Fruit fly (Drosophila melanogaster): ENCODE results near the gene Scgdelta.
A peak's percentile ranks its signal among the peaks of the same experiment; 100 is the strongest.

The Scgdelta gene

DNA sequence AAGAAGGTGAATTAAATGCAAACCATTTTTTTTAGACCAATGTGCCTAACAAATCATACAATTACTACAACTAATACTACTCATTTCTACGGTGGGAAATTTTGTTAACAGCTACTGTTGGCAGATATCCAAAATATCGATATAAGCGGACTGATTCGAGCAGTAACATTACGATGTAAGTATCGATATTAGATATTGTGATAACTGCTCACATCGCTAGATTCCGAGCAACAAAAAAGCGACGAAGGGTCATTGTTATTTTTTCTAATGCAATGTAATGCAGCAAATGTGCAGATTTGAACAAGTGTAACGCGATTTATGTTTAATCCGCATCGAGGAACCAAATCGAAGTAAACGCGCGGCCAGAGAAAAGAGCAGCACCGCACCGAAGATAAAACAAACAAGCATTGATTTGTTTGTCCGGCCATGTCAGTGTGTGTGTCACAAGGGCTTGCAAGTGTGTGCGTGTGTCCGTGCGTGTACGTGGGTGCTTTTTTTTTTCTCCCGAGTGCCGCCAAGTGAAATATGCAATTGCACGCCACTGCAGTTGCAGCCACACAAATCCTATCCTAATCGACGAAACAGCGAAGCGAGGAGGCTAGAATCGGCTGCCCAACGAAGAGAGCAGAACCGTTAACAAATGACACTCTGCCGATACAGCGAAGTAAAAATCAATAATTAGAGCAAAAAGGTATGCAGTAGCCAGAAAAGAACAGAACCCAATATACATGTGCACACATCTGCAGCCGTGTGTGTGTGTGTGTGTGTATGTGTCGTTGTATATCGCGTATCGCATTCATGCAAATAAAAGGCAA is 19.9 kb upstream of the Scgdelta start, which contains the start of the genes prage and Adar (continued):
- TF ChIP-seq Doc2 (GFP tag; IDR thresholded peaks at IDR 0.05) (no peak), dati (GFP tag; IDR thresholded peaks at IDR 0.05) (no peak), Jarid2 (GFP tag; optimal IDR thresholded peaks at IDR 0.05) (no peak), CG4707 (GFP tag; optimal IDR thresholded peaks at IDR 0.05) (no peak), CG6813 (GFP tag; optimal IDR thresholded peaks at IDR 0.05) (no peak), CG12104 (GFP tag; optimal IDR thresholded peaks at IDR 0.05) (no peak), tup (GFP tag; optimal IDR thresholded peaks at IDR 0.05) (no peak), CG1792 (GFP tag; optimal IDR thresholded peaks at IDR 0.05) (no peak), CG11456 (GFP tag; IDR thresholded peaks at IDR 0.05) (no peak), CG6791 (GFP tag; IDR thresholded peaks at IDR 0.05; ENCODE audit: partially characterized antibody) (peak; percentile 64; the same call in 1 of the 3 replicates), CG4282 (GFP tag; optimal IDR thresholded peaks at IDR 0.05) (no peak), CG15479 (GFP tag; optimal IDR thresholded peaks at IDR 0.05) (no peak), mld (GFP tag; IDR thresholded peaks at IDR 0.05; ENCODE audit: partially characterized antibody) (peak; percentile 43; the same call in 1 of the 3 replicates), sqz (GFP tag; optimal IDR thresholded peaks at IDR 0.05) (peak; percentile 52), CG15696 (tag; optimal IDR thresholded peaks at IDR 0.05) (no peak), CG1233 (GFP tag; optimal IDR thresholded peaks at IDR 0.05) (no peak), CG12942 (GFP tag; optimal IDR thresholded peaks at IDR 0.05) (no peak), CG9797 (GFP tag; optimal IDR thresholded peaks at IDR 0.05) (no peak), CG17912 (GFP tag; optimal IDR thresholded peaks at IDR 0.05) (no peak), NFAT (GFP tag; IDR thresholded peaks at IDR 0.05) (no peak), BEAF-32 (GFP tag; optimal IDR thresholded peaks at IDR 0.05) (peak; percentile 77), sima (GFP tag; optimal IDR thresholded peaks at IDR 0.05) (no peak), CG11723 (GFP tag; optimal IDR thresholded peaks at IDR 0.05) (no peak), Fer1 (GFP tag; optimal IDR thresholded peaks at IDR 0.05) (peak; percentile 6), gfzf (GFP tag; optimal IDR thresholded peaks at IDR 0.05) (peak; percentile 39), Scr (GFP tag; IDR thresholded peaks at IDR 0.05; ENCODE audit: partially characterized antibody) (peak; percentile 79), CG18476 (GFP tag; optimal IDR thresholded peaks at IDR 0.05) (no peak), CG3281 (GFP tag; optimal IDR thresholded peaks at IDR 0.05) (no peak), btn (GFP tag; optimal IDR thresholded peaks at IDR 0.05) (no peak), ftz-f1 (GFP tag; optimal IDR thresholded peaks at IDR 0.05) (no peak), Bgb (GFP tag; IDR thresholded peaks at IDR 0.05; ENCODE audit: partially characterized antibody) (peak; percentile 78), vnd (GFP tag; IDR thresholded peaks at IDR 0.05; ENCODE audit: partially characterized antibody) (peak; percentile 73), gem (tag; optimal IDR thresholded peaks at IDR 0.05) (no peak), Asciz (GFP tag; optimal IDR thresholded peaks at IDR 0.05) (no peak), bcd (GFP tag; optimal IDR thresholded peaks at IDR 0.05) (no peak), CG1529 (GFP tag; optimal IDR thresholded peaks at IDR 0.05) (no peak), Aef1 (GFP tag; IDR thresholded peaks at IDR 0.05) (peak; percentile 34; the same call in 1 of the 3 replicates), CG7745 (tag; optimal IDR thresholded peaks at IDR 0.05) (no peak), Ssrp (tag; optimal IDR thresholded peaks at IDR 0.05) (no peak), sug (tag; optimal IDR thresholded peaks at IDR 0.05) (no peak), Dp (GFP tag; optimal IDR thresholded peaks at IDR 0.05) (no peak), CG11560 (tag; IDR thresholded peaks at IDR 0.05) (no peak), fu2 (GFP tag; optimal IDR thresholded peaks at IDR 0.05) (no peak), wdn (GFP tag; IDR thresholded peaks at IDR 0.05) (no peak), Lhr (GFP tag; optimal IDR thresholded peaks at IDR 0.05) (no peak), CG8281 (tag; optimal IDR thresholded peaks at IDR 0.05) (no peak), p53 (GFP tag; optimal IDR thresholded peaks at IDR 0.05) (peak; percentile 15), NK7.1 (GFP tag; optimal IDR thresholded peaks at IDR 0.05) (no peak)

Data from whole organism, embryonic.